Fruit fly (Drosophila melanogaster): ENCODE data around the gene Tm2.

Gene Tm2

DNA sequence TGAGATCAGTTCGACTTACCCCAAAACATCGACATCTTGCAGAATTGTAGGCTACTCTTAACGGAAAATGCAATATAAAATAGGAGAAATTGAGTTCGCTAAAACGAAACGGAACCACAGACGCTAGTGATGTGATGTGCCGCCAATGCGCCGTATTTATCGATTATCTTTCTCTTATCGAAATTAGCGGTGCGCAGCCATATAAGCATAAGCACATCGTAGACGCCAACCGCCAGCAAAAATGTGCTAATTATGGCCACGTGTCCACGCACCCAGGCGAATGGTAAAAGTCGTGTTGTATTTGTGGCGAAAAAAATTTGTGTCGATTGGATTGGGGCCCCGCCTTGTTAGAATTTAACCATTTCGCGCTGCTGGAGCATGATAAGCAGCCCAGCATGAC, 23.0 kb downstream of the Tm2 start, which contains the start of the genes Fkbp39 and Cyfip (continued):
- TF ChIP-seq CG12236 (GFP tag; optimal IDR thresholded peaks at IDR 0.05) (no peak), CG2199 (GFP tag; IDR thresholded peaks at IDR 0.05) (no peak), CG5180 (GFP tag; optimal IDR thresholded peaks at IDR 0.05) (no peak), CG7928 (GFP tag; optimal IDR thresholded peaks at IDR 0.05) (peak; percentile 38), Hey (tag; optimal IDR thresholded peaks at IDR 0.05) (no peak), CG3726 (GFP tag; IDR thresholded peaks at IDR 0.05) (no peak), CG7372 (GFP tag; IDR thresholded peaks at IDR 0.05) (no peak), fd102C (GFP tag; optimal IDR thresholded peaks at IDR 0.05) (peak; percentile 4), Rfx (GFP tag; IDR thresholded peaks at IDR 0.05) (peak; percentile 84), CG11456 (GFP tag; IDR thresholded peaks at IDR 0.05) (peak; percentile 62; the same call in 1 of the 3 replicates), CG4820 (GFP tag; optimal IDR thresholded peaks at IDR 0.05) (no peak), lbe (GFP tag; optimal IDR thresholded peaks at IDR 0.05) (no peak), amos (GFP tag; IDR thresholded peaks at IDR 0.05; ENCODE audit: partially characterized antibody) (peak; percentile 77; the same call in 1 of the 2 replicates), CG31388 (GFP tag; optimal IDR thresholded peaks at IDR 0.05) (no peak), CG3281 (GFP tag; optimal IDR thresholded peaks at IDR 0.05) (no peak), CG11695 (GFP tag; IDR thresholded peaks at IDR 0.05) (no peak), dati (GFP tag; IDR thresholded peaks at IDR 0.05) (no peak), toy (GFP tag; IDR thresholded peaks at IDR 0.05) (no peak), CG16779 (GFP tag; IDR thresholded peaks at IDR 0.05) (no peak), hth (optimal IDR thresholded peaks at IDR 0.05) (no peak), danr (GFP tag; IDR thresholded peaks at IDR 0.05) (no peak), CG16863 (GFP tag; optimal IDR thresholded peaks at IDR 0.05) (peak; percentile 9), Bdp1 (GFP tag; optimal IDR thresholded peaks at IDR 0.05) (peak; percentile 19), CG9727 (GFP tag; optimal IDR thresholded peaks at IDR 0.05) (peak; percentile 2), tup (GFP tag; optimal IDR thresholded peaks at IDR 0.05) (no peak), CG10267 (tag; optimal IDR thresholded peaks at IDR 0.05) (peak; percentile 60), CrebB (tag; optimal IDR thresholded peaks at IDR 0.05) (peak; percentile 43), croc (GFP tag; conservative IDR thresholded peaks at IDR 0.05) (no peak), Doc3 (GFP tag; IDR thresholded peaks at IDR 0.05; ENCODE audit: partially characterized antibody) (peak; percentile 64), CG8765 (GFP tag; IDR thresholded peaks at IDR 0.05) (no peak), CG6765 (GFP tag; optimal IDR thresholded peaks at IDR 0.05) (no peak), ara (GFP tag; IDR thresholded peaks at IDR 0.05) (no peak), sd (tag; optimal IDR thresholded peaks at IDR 0.05) (no peak), CG2202 (tag; optimal IDR thresholded peaks at IDR 0.05) (peak; percentile 18), Oaz (GFP tag; IDR thresholded peaks at IDR 0.05) (no peak), grn (GFP tag; optimal IDR thresholded peaks at IDR 0.05) (no peak), dimm (GFP tag; IDR thresholded peaks at IDR 0.05) (no peak), CG15601 (tag; optimal IDR thresholded peaks at IDR 0.05) (peak; percentile 53), Dref (GFP tag; IDR thresholded peaks at IDR 0.05) (peak; percentile 99), rib (GFP tag; IDR thresholded peaks at IDR 0.05) (peak; percentile 70; the same call in 1 of the 2 replicates), run (tag; optimal IDR thresholded peaks at IDR 0.05) (no peak), tna (GFP tag; IDR thresholded peaks at IDR 0.05; ENCODE audit: partially characterized antibody) (0 out of 2 replicates have a peak, but pooled peaks have one; percentile 34), cas (GFP tag; IDR thresholded peaks at IDR 0.05) (no peak; the same call in 1 of the 2 replicates), Mad (GFP tag; optimal IDR thresholded peaks at IDR 0.05) (no peak), CG14667 (GFP tag; IDR thresholded peaks at IDR 0.05) (no peak), Fer1 (GFP tag; optimal IDR thresholded peaks at IDR 0.05) (peak; percentile 69), gfzf (GFP tag; optimal IDR thresholded peaks at IDR 0.05) (peak; percentile 98), Fer2 (tag; optimal IDR thresholded peaks at IDR 0.05) (no peak), chn (GFP tag; optimal IDR thresholded peaks at IDR 0.05) (peak; percentile 8), CG12942 (GFP tag; optimal IDR thresholded peaks at IDR 0.05) (peak; percentile 8), pita (GFP tag; optimal IDR thresholded peaks at IDR 0.05) (peak; percentile 81), z (GFP tag; IDR thresholded peaks at IDR 0.05) (no peak)
